Fruit fly (Drosophila melanogaster) Kc167 (cell line): Measurements from ENCODE around the gene CG42538.

ENCODE experiments used
- Myc ChIP-seq: fragments of >200 bp; optimal IDR thresholded peaks from 2 replicates; lab custom pipeline; 2017; ENCODE audit warnings: missing external identifiers
- Sin3A ChIP-seq: fragments of >200 bp; optimal IDR thresholded peaks from 2 replicates; lab custom pipeline; 2018; ENCODE audit warnings: missing external identifiers
- h ChIP-seq: fragments of >200 bp; optimal IDR thresholded peaks from 3 replicates; lab custom pipeline; 2018; ENCODE audit warnings: missing external identifiers
- insv ChIP-seq: fragments of >200 bp; optimal IDR thresholded peaks from 3 replicates; lab custom pipeline; 2018; ENCODE audit warnings: missing external identifiers
- psq ChIP-seq: fragments of >200 bp; optimal IDR thresholded peaks from 2 replicates; lab custom pipeline; 2017; ENCODE audit warnings: missing external identifiers

- TF ChIP-seq psq (lab: Kevin White, UChicago) (no peak), Myc (lab: Kevin White, UChicago) (no peak), h (lab: Kevin White, UChicago) (no peak), insv (lab: Kevin White, UChicago) (no peak), Sin3A (lab: Kevin White, UChicago) (no peak)
Measured at dm6 chr3L:16041260-16042079, 7.1 kb downstream of the CG42538 start.
